Fruit fly (Drosophila melanogaster) whole organism, embryonic: Measurements from ENCODE around the gene cpx.

Source experiments
- Adf1 ChIP-seq: fragments of 200-800 bp; sonication (Bioruptor generic); IDR thresholded peaks from 2 replicates; pipeline ENCODE4 v1.3.6; 2022; ENCODE audit warnings: missing biosample characterization, missing genetic modification characterization
- CG10321 ChIP-seq: fragments of 200-800 bp; sonication (Bioruptor generic); IDR thresholded peaks from 2 replicates; pipeline ENCODE4 v1.3.6; 2022; ENCODE audit warnings: missing biosample characterization, missing genetic modification characterization
- CG11504 ChIP-seq: fragments of 200-800 bp; sonication (Bioruptor generic); optimal IDR thresholded peaks from 3 replicates; lab custom pipeline; 2019; ENCODE audit warnings: missing biosample characterization, mild to moderate bottlenecking, missing genetic modification characterization, moderate library complexity
- CG11695 ChIP-seq: fragments of 200-800 bp; sonication (Bioruptor generic); IDR thresholded peaks from 3 replicates; pipeline ENCODE4 v1.3.6; 2022; ENCODE audit warnings: missing biosample characterization, missing genetic modification characterization
- CG13296 ChIP-seq: fragments of 200-800 bp; sonication (Bioruptor generic); optimal IDR thresholded peaks from 3 replicates; lab custom pipeline; 2018; ENCODE audit warnings: missing biosample characterization, mild to moderate bottlenecking, missing genetic modification characterization
- CG13894 ChIP-seq: fragments of 200-800 bp; sonication (Bioruptor generic); optimal IDR thresholded peaks from 3 replicates; lab custom pipeline; 2018; ENCODE audit warnings: missing biosample characterization, mild to moderate bottlenecking, missing genetic modification characterization, moderate library complexity
- CG14710 ChIP-seq: fragments of 200-800 bp; sonication (Bioruptor generic); optimal IDR thresholded peaks from 3 replicates; lab custom pipeline; 2019; ENCODE audit warnings: missing biosample characterization, mild to moderate bottlenecking, missing genetic modification characterization, moderate library complexity
- CG2199 ChIP-seq: fragments of 200-800 bp; sonication (Bioruptor generic); IDR thresholded peaks from 3 replicates; pipeline ENCODE4 v1.3.6; 2022; ENCODE audit warnings: missing biosample characterization, missing genetic modification characterization
- CG2875 ChIP-seq: fragments of 200-800 bp; sonication (Bioruptor generic); optimal IDR thresholded peaks from 2 replicates; lab custom pipeline; 2017; ENCODE audit warnings: missing biosample characterization, mild to moderate bottlenecking, missing genetic modification characterization, missing genetic modification reagents
- CG3838 ChIP-seq: fragments of 200-800 bp; sonication (Bioruptor generic); optimal IDR thresholded peaks from 3 replicates; lab custom pipeline; 2016; ENCODE audit warnings: missing biosample characterization, missing genetic modification characterization
- CG4854 ChIP-seq: fragments of 200-800 bp; sonication (Bioruptor generic); optimal IDR thresholded peaks from 2 replicates; lab custom pipeline; 2016; ENCODE audit warnings: missing biosample characterization, missing genetic modification characterization, inconsistent platforms
- CG7357 ChIP-seq: fragments of 200-800 bp; sonication (Bioruptor generic); IDR thresholded peaks from 3 replicates; pipeline ENCODE4 v1.3.6; 2022; ENCODE audit warnings: missing biosample characterization, missing genetic modification characterization
- CG8290 ChIP-seq, 3 experiments: fragments of 200-800 bp; sonication (Bioruptor generic); optimal IDR thresholded peaks; 2 replicates each; lab custom pipeline; 2016 to 2019; ENCODE audit warnings: missing biosample characterization in 3 of 3, missing genetic modification characterization in 3 of 3, mild to moderate bottlenecking in 2 of 3, moderate library complexity in 1 of 3
- CG9932 ChIP-seq: fragments of 200-800 bp; sonication (Bioruptor generic); IDR thresholded peaks from 2 replicates; pipeline ENCODE4 v1.3.6; 2022; ENCODE audit warnings: missing biosample characterization, missing genetic modification characterization
- D ChIP-seq, 2 experiments: fragments of 200-800 bp in 1 of 2; fragments of >200 bp in 1 of 2; sonication (Bioruptor generic) in 1 of 2; optimal IDR thresholded peaks; 2 replicates in 1 of 2; 3 replicates in 1 of 2; lab custom pipeline; 2017; ENCODE audit warnings: mild to moderate bottlenecking in 1 of 2, missing biosample characterization in 1 of 2, missing genetic modification characterization in 1 of 2, missing genetic modification reagents in 1 of 2
- D19A ChIP-seq: fragments of 200-800 bp; optimal IDR thresholded peaks from 3 replicates; lab custom pipeline; 2019; ENCODE audit warnings: missing biosample characterization, mild to moderate bottlenecking, missing genetic modification characterization, moderate library complexity
- Ets65A ChIP-seq: fragments of 200-800 bp; sonication (Bioruptor generic); peaks from one replicate; lab custom pipeline; 2016; ENCODE audit warnings: missing biosample characterization, missing genetic modification characterization
- Fer1 ChIP-seq: fragments of 200-800 bp; sonication (Bioruptor generic); optimal IDR thresholded peaks from 2 replicates; lab custom pipeline; 2017; ENCODE audit warnings: missing biosample characterization, mild to moderate bottlenecking, missing genetic modification characterization
- Fer2 ChIP-seq: fragments of 200-800 bp; sonication (Bioruptor generic); optimal IDR thresholded peaks from 2 replicates; lab custom pipeline; 2018; ENCODE audit warnings: missing biosample characterization, mild to moderate bottlenecking, missing genetic modification characterization, moderate library complexity
- GATAe ChIP-seq: fragments of 200-800 bp; sonication (Bioruptor generic); conservative IDR thresholded peaks from 2 replicates; pipeline ENCODE4 v1.3.6; 2022; ENCODE audit warnings: missing biosample characterization, missing genetic modification characterization
- Gug ChIP-seq: fragments of 200-800 bp; sonication (Bioruptor generic); IDR thresholded peaks from 4 replicates; pipeline ENCODE4 v1.3.6; 2022; ENCODE audit warnings: missing biosample characterization, missing genetic modification characterization
- H15 ChIP-seq: fragments of 200-800 bp; sonication (Bioruptor generic); IDR thresholded peaks from 3 replicates; pipeline ENCODE4 v1.3.6; 2022; ENCODE audit warnings: missing biosample characterization, missing genetic modification characterization
- Jarid2 ChIP-seq: fragments of 200-800 bp; sonication (Bioruptor generic); optimal IDR thresholded peaks from 3 replicates; lab custom pipeline; 2017; ENCODE audit warnings: mild to moderate bottlenecking, missing biosample characterization, missing genetic modification reagents, missing genetic modification characterization
- Optix ChIP-seq: fragments of 200-800 bp; sonication (Bioruptor generic); IDR thresholded peaks from 3 replicates; pipeline ENCODE4 v1.3.6; 2022; ENCODE audit warnings: missing biosample characterization, missing genetic modification characterization
- PHDP ChIP-seq: fragments of 200-800 bp; sonication (Bioruptor generic); optimal IDR thresholded peaks from 3 replicates; lab custom pipeline; 2018; ENCODE audit warnings: missing biosample characterization, mild to moderate bottlenecking, missing genetic modification characterization, moderate library complexity
- Stat92E ChIP-seq, 3 experiments: fragments of >200 bp in 2 of 3; fragments of 200-800 bp in 1 of 3; sonication (Bioruptor generic) in 1 of 3; optimal IDR thresholded peaks; 2 replicates each; lab custom pipeline; 2017 to 2019; ENCODE audit warnings: missing biosample characterization in 3 of 3, missing genetic modification characterization in 3 of 3, mild to moderate bottlenecking in 1 of 3, moderate library complexity in 1 of 3
- al ChIP-seq: fragments of 200-800 bp; sonication (Bioruptor generic); IDR thresholded peaks from 2 replicates; pipeline ENCODE4 v1.3.6; 2022; ENCODE audit warnings: missing biosample characterization, missing genetic modification characterization
- ato ChIP-seq: fragments of 200-800 bp; sonication (Bioruptor generic); IDR thresholded peaks from 2 replicates; pipeline ENCODE4 v1.3.6; 2022; ENCODE audit warnings: missing biosample characterization, missing genetic modification characterization; ENCODE audit not compliant: partially characterized antibody
- bowl ChIP-seq: fragments of 200-800 bp; sonication (Bioruptor generic); IDR thresholded peaks from 2 replicates; pipeline ENCODE4 v1.3.6; 2022; ENCODE audit warnings: missing biosample characterization, missing genetic modification characterization
- cg ChIP-seq: fragments of 200-800 bp; sonication (Bioruptor generic); optimal IDR thresholded peaks from 3 replicates; lab custom pipeline; 2019; ENCODE audit warnings: missing biosample characterization, mild to moderate bottlenecking, missing genetic modification characterization, moderate library complexity
- chinmo ChIP-seq: fragments of 200-800 bp; sonication (Bioruptor generic); IDR thresholded peaks from 4 replicates; pipeline ENCODE4 v1.3.6; 2022; ENCODE audit warnings: missing biosample characterization, missing genetic modification characterization; ENCODE audit not compliant: partially characterized antibody
- danr ChIP-seq: fragments of 200-800 bp; sonication (Bioruptor generic); IDR thresholded peaks from 2 replicates; pipeline ENCODE4 v1.3.6; 2022; ENCODE audit warnings: missing biosample characterization, missing genetic modification characterization
- dm ChIP-seq: fragments of 200-800 bp; sonication (Bioruptor generic); optimal IDR thresholded peaks from 3 replicates; lab custom pipeline; 2016; ENCODE audit warnings: missing biosample characterization, missing genetic modification characterization
- dpn ChIP-seq, 2 experiments: fragments of 200-800 bp; sonication (Bioruptor generic); optimal IDR thresholded peaks; 3 replicates each; lab custom pipeline; 2016; ENCODE audit warnings: missing biosample characterization in 2 of 2, missing genetic modification characterization in 2 of 2
- ewg ChIP-seq: fragments of 200-800 bp; sonication (Bioruptor generic); optimal IDR thresholded peaks from 3 replicates; lab custom pipeline; 2017; ENCODE audit warnings: mild to moderate bottlenecking, missing biosample characterization, missing genetic modification reagents, missing genetic modification characterization
- exex ChIP-seq: fragments of 200-800 bp; sonication (Bioruptor generic); optimal IDR thresholded peaks from 4 replicates; lab custom pipeline; 2018; ENCODE audit warnings: missing biosample characterization, mild to moderate bottlenecking, missing genetic modification characterization, moderate library complexity
- gfzf ChIP-seq: fragments of 200-800 bp; sonication (Bioruptor generic); optimal IDR thresholded peaks from 2 replicates; lab custom pipeline; 2016; ENCODE audit warnings: missing biosample characterization, mild to moderate bottlenecking, missing genetic modification characterization, moderate library complexity
- h ChIP-seq: fragments of >200 bp; optimal IDR thresholded peaks from 2 replicates; lab custom pipeline; 2017
- nerfin-1 ChIP-seq: fragments of 200-800 bp; sonication (Bioruptor generic); optimal IDR thresholded peaks from 3 replicates; lab custom pipeline; 2019; ENCODE audit warnings: missing biosample characterization, mild to moderate bottlenecking, missing genetic modification characterization, moderate library complexity
- onecut ChIP-seq: fragments of 200-800 bp; sonication (Bioruptor generic); IDR thresholded peaks from 2 replicates; pipeline ENCODE4 v1.3.6; 2022; ENCODE audit warnings: missing biosample characterization, missing genetic modification characterization
- org-1 ChIP-seq: fragments of 200-800 bp; sonication (Bioruptor generic); optimal IDR thresholded peaks from 2 replicates; lab custom pipeline; 2017; ENCODE audit warnings: missing biosample characterization, missing genetic modification characterization
- p53 ChIP-seq: fragments of 200-800 bp; sonication (Bioruptor generic); optimal IDR thresholded peaks from 2 replicates; lab custom pipeline; 2016; ENCODE audit warnings: missing biosample characterization, missing genetic modification characterization
- pita ChIP-seq: fragments of 200-800 bp; sonication (Bioruptor generic); optimal IDR thresholded peaks from 2 replicates; lab custom pipeline; 2017; ENCODE audit warnings: missing biosample characterization, mild to moderate bottlenecking, missing genetic modification characterization
- pzg ChIP-seq: fragments of 200-800 bp; sonication (Bioruptor generic); optimal IDR thresholded peaks from 3 replicates; lab custom pipeline; 2018; ENCODE audit warnings: missing biosample characterization, mild to moderate bottlenecking, missing genetic modification characterization, moderate library complexity
- schlank ChIP-seq: fragments of 200-800 bp; sonication (Bioruptor generic); optimal IDR thresholded peaks from 2 replicates; lab custom pipeline; 2018; ENCODE audit warnings: missing biosample characterization, mild to moderate bottlenecking, missing genetic modification characterization
- sens ChIP-seq: fragments of 200-800 bp; sonication (Bioruptor generic); peaks from one replicate; lab custom pipeline; 2016; ENCODE audit warnings: missing biosample characterization, missing genetic modification characterization
- unc-4 ChIP-seq: fragments of 200-800 bp; sonication (Bioruptor generic); IDR thresholded peaks from 2 replicates; pipeline ENCODE4 v1.3.6; 2022; ENCODE audit warnings: missing biosample characterization, missing genetic modification characterization; ENCODE audit not compliant: partially characterized antibody
- wek ChIP-seq: fragments of 200-800 bp; sonication (Bioruptor generic); optimal IDR thresholded peaks from 3 replicates; lab custom pipeline; 2018; ENCODE audit warnings: missing biosample characterization, mild to moderate bottlenecking, missing genetic modification characterization, moderate library complexity
- z ChIP-seq: fragments of 200-800 bp; sonication (Bioruptor generic); IDR thresholded peaks from 3 replicates; pipeline ENCODE4 v1.3.6; 2022; ENCODE audit warnings: missing biosample characterization, missing genetic modification characterization

The cpx gene

DNA sequence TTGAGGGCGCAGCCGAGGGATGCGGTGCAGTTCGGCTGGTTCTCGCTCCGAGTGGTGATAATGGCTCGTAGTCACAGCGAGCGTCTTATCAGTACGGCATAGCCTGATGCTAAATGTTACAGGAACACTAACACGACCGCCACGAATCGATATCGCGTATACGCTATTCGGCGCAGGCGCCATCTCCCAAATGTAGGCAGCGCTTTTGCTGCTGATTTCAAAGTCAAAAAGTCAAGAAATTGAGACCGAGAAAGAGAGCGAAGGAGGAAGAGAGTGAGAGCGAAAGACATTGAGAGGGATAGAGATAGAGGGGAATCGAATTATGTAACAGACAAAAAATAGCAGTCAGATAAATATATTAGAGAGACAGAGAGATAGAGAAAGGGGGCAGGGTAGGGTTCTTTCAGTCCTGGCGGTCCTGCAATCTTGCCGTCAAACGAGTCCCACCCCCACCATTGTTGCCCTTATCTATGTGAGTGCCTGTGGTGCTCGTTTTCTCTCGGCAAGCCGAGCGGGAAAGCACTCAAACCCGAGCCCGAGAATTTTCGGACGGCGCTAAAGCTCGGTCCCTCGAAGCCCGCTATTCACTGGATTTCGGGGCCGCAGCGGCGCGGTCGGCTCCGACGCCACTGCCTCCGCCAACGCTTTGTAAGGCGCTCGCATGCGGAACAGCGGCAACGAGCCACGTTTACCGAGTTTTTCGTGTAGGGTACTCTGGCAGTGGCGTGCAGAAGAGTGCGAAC lies 1.3 kb downstream of the cpx start (continued):
- TF ChIP-seq CG13894 (tag; lab: Kevin White, UChicago) (peak; percentile 58), CG2875 (no peak), Optix (GFP tag; lab: Robert Waterston, UW) (no peak; the same call in 2 of the 3 replicates), pita (GFP tag; lab: Kevin White, UChicago) (no peak), CG13296 (GFP tag; lab: Kevin White, UChicago) (no peak), unc-4 (GFP tag; lab: Robert Waterston, UW) (no peak), CG8290 (GFP tag; optimal IDR thresholded peaks at IDR 0.05; lab: Kevin White, UChicago) (no peak), CG8290 (tag; optimal IDR thresholded peaks at IDR 0.05; lab: Kevin White, UChicago) (peak in 1 of 2 experiments; percentile 38), cg (no peak), z (GFP tag; lab: Robert Waterston, UW) (peak; percentile 86), danr (GFP tag; lab: Robert Waterston, UW) (no peak), CG3838 (no peak), PHDP (no peak), Adf1 (GFP tag; lab: Robert Waterston, UW) (peak; percentile 78), CG4854 (GFP tag; lab: Kevin White, UChicago) (no peak), p53 (GFP tag; lab: Kevin White, UChicago) (no peak), GATAe (GFP tag; lab: Robert Waterston, UW) (no peak), al (GFP tag; lab: Robert Waterston, UW) (no peak), Jarid2 (GFP tag; lab: Kevin White, UChicago) (no peak), gfzf (no peak), bowl (GFP tag; lab: Robert Waterston, UW) (no peak), onecut (GFP tag; lab: Robert Waterston, UW) (peak; percentile 93), Fer1 (GFP tag; lab: Kevin White, UChicago) (peak; percentile 10), CG10321 (GFP tag; lab: Robert Waterston, UW) (no peak), D19A (tag; lab: Kevin White, UChicago) (no peak), schlank (tag; lab: Kevin White, UChicago) (no peak), CG11504 (no peak), Fer2 (tag; lab: Kevin White, UChicago) (no peak), chinmo (GFP tag; lab: Robert Waterston, UW) (0 out of 4 replicates have a peak, but pooled peaks have one; percentile 47), dm (GFP tag; lab: Kevin White, UChicago) (no peak), nerfin-1 (tag; lab: Kevin White, UChicago) (no peak), CG2199 (GFP tag; lab: Robert Waterston, UW) (0 out of 3 replicates have a peak, but pooled peaks have one; percentile 45), h (lab: Kevin White, UChicago) (no peak), CG11695 (GFP tag; lab: Robert Waterston, UW) (no peak), CG7357 (no peak), ato (GFP tag; lab: Robert Waterston, UW) (no peak), dpn (GFP tag; optimal IDR thresholded peaks at IDR 0.05; lab: Kevin White, UChicago) (no peak), org-1 (no peak), H15 (GFP tag; lab: Robert Waterston, UW) (no peak), Gug (GFP tag; lab: Robert Waterston, UW) (no peak), ewg (GFP tag; lab: Kevin White, UChicago) (peak; percentile 46), Stat92E (GFP tag; optimal IDR thresholded peaks at IDR 0.05; lab: Kevin White, UChicago) (no peak), sens (GFP tag; lab: Kevin White, UChicago) (peak; percentile 68), exex (tag; lab: Kevin White, UChicago) (no peak), Ets65A (GFP tag; lab: Kevin White, UChicago) (no peak), CG9932 (GFP tag; lab: Robert Waterston, UW) (0 out of 2 replicates have a peak, but pooled peaks have one; percentile 17), CG14710 (tag; lab: Kevin White, UChicago) (no peak), wek (no peak), pzg (GFP tag; lab: Kevin White, UChicago) (peak; percentile 7), D (optimal IDR thresholded peaks at IDR 0.05; lab: Kevin White, UChicago) (no peak), D (GFP tag; optimal IDR thresholded peaks at IDR 0.05; lab: Kevin White, UChicago) (no peak)
